Fruit fly (Drosophila melanogaster) whole organism, prepupa: ENCODE data around the gene HisRS.

Source experiments
- Blimp-1 ChIP-seq: fragments of 200-800 bp; sonication (Bioruptor generic); optimal IDR thresholded peaks from 3 replicates; lab custom pipeline; 2017; ENCODE audit warnings: missing biosample characterization, missing genetic modification characterization, mild to moderate bottlenecking, moderate library complexity, missing genetic modification reagents
- CG10631 ChIP-seq: fragments of 200-800 bp; sonication (Bioruptor generic); optimal IDR thresholded peaks from 2 replicates; lab custom pipeline; 2016; ENCODE audit warnings: missing biosample characterization, missing genetic modification characterization
- CG11294 ChIP-seq: fragments of 200-800 bp; sonication (Bioruptor generic); IDR thresholded peaks from 2 replicates; pipeline ENCODE4 v1.3.6; 2022; ENCODE audit warnings: missing biosample characterization, missing genetic modification characterization
- CG11762 ChIP-seq: fragments of 200-800 bp; sonication (Bioruptor generic); optimal IDR thresholded peaks from 3 replicates; lab custom pipeline; 2016; ENCODE audit warnings: missing biosample characterization, missing genetic modification characterization; ENCODE audit not compliant: insufficient read depth
- CG15336 ChIP-seq: fragments of 200-800 bp; sonication (Bioruptor generic); IDR thresholded peaks from 2 replicates; pipeline ENCODE4 v1.3.6; 2022; ENCODE audit warnings: missing biosample characterization, missing genetic modification characterization
- CG1621 ChIP-seq: fragments of 200-800 bp; sonication (Bioruptor generic); optimal IDR thresholded peaks from 3 replicates; lab custom pipeline; 2018; ENCODE audit warnings: missing biosample characterization, mild to moderate bottlenecking, missing genetic modification characterization
- CG16779 ChIP-seq: fragments of 200-800 bp; sonication (Bioruptor generic); optimal IDR thresholded peaks from 3 replicates; lab custom pipeline; 2017; ENCODE audit warnings: missing biosample characterization, mild to moderate bottlenecking, missing genetic modification characterization
- CG31627 ChIP-seq: fragments of 200-800 bp; sonication (Bioruptor generic); optimal IDR thresholded peaks from 3 replicates; lab custom pipeline; 2016; ENCODE audit warnings: missing biosample characterization, missing genetic modification characterization
- CG32006 ChIP-seq: fragments of 200-800 bp; sonication (Bioruptor generic); optimal IDR thresholded peaks from 3 replicates; lab custom pipeline; 2017; ENCODE audit warnings: missing biosample characterization, mild to moderate bottlenecking, missing genetic modification characterization
- CG34406 ChIP-seq: fragments of 200-800 bp; sonication (Bioruptor generic); optimal IDR thresholded peaks from 3 replicates; lab custom pipeline; 2016; ENCODE audit warnings: missing biosample characterization, missing genetic modification characterization
- CG3919 ChIP-seq: fragments of 200-800 bp; sonication (Bioruptor generic); optimal IDR thresholded peaks from 3 replicates; lab custom pipeline; 2016; ENCODE audit warnings: missing biosample characterization, missing genetic modification characterization
- CG4318 ChIP-seq: fragments of 200-800 bp; sonication (Bioruptor generic); optimal IDR thresholded peaks from 3 replicates; lab custom pipeline; 2017; ENCODE audit warnings: missing biosample characterization, mild to moderate bottlenecking, missing genetic modification characterization
- CG6163 ChIP-seq: fragments of 200-800 bp; sonication (Bioruptor generic); IDR thresholded peaks from 3 replicates; pipeline ENCODE4 v1.3.6; 2022; ENCODE audit warnings: missing biosample characterization, missing genetic modification characterization
- CG6276 ChIP-seq: fragments of 200-800 bp; sonication (Bioruptor generic); optimal IDR thresholded peaks from 2 replicates; lab custom pipeline; 2017; ENCODE audit warnings: missing biosample characterization, mild to moderate bottlenecking, missing genetic modification characterization
- CG6792 ChIP-seq: fragments of 200-800 bp; sonication (Bioruptor generic); optimal IDR thresholded peaks from 3 replicates; lab custom pipeline; 2016; ENCODE audit warnings: missing biosample characterization, missing genetic modification characterization
- CG6808 ChIP-seq: fragments of 200-800 bp; sonication (Bioruptor generic); optimal IDR thresholded peaks from 3 replicates; lab custom pipeline; 2017; ENCODE audit warnings: missing biosample characterization, missing genetic modification characterization, mild to moderate bottlenecking, moderate library complexity, missing genetic modification reagents
- CG6854 ChIP-seq: fragments of 200-800 bp; sonication (Bioruptor generic); optimal IDR thresholded peaks from 2 replicates; lab custom pipeline; 2017; ENCODE audit warnings: missing biosample characterization, mild to moderate bottlenecking, missing genetic modification characterization
- CG7368 ChIP-seq: fragments of 200-800 bp; sonication (Bioruptor generic); optimal IDR thresholded peaks from 3 replicates; lab custom pipeline; 2016; ENCODE audit warnings: missing biosample characterization, missing genetic modification characterization
- CG8119 ChIP-seq: fragments of 200-800 bp; sonication (Bioruptor generic); IDR thresholded peaks from 3 replicates; pipeline ENCODE4 v1.3.6; 2022; ENCODE audit warnings: missing biosample characterization, missing genetic modification characterization
- CG8319 ChIP-seq: fragments of 200-800 bp; sonication (Bioruptor generic); optimal IDR thresholded peaks from 3 replicates; lab custom pipeline; 2016; ENCODE audit warnings: missing biosample characterization, missing genetic modification characterization
- CG8632 ChIP-seq: fragments of 200-800 bp; sonication (Bioruptor generic); optimal IDR thresholded peaks from 3 replicates; lab custom pipeline; 2016; ENCODE audit warnings: missing biosample characterization, missing genetic modification characterization
- CG9139 ChIP-seq: fragments of 200-800 bp; sonication (Bioruptor generic); optimal IDR thresholded peaks from 3 replicates; lab custom pipeline; 2017; ENCODE audit warnings: missing biosample characterization, mild to moderate bottlenecking, missing genetic modification characterization
- Eip75B ChIP-seq: fragments of 200-800 bp; sonication (Bioruptor generic); optimal IDR thresholded peaks from 3 replicates; lab custom pipeline; 2016; ENCODE audit warnings: missing biosample characterization, missing genetic modification characterization
- Eip78C ChIP-seq: fragments of 200-800 bp; sonication (Bioruptor generic); peaks from one replicate; lab custom pipeline; 2016; ENCODE audit warnings: missing biosample characterization, missing genetic modification characterization
- Eip93F ChIP-seq: fragments of 200-800 bp; sonication (Bioruptor generic); optimal IDR thresholded peaks from 2 replicates; lab custom pipeline; 2016; ENCODE audit warnings: missing biosample characterization, mild to moderate bottlenecking, missing genetic modification characterization
- Ets21C ChIP-seq: fragments of 200-800 bp; sonication (Bioruptor generic); optimal IDR thresholded peaks from 3 replicates; lab custom pipeline; 2016; ENCODE audit warnings: missing biosample characterization, missing genetic modification characterization
- Gug ChIP-seq: fragments of 200-800 bp; sonication (Bioruptor generic); IDR thresholded peaks from 2 replicates; pipeline ENCODE4 v1.3.6; 2022; ENCODE audit warnings: missing biosample characterization, missing genetic modification characterization
- Hr38 ChIP-seq: sonication (Bioruptor generic); optimal IDR thresholded peaks from 2 replicates; lab custom pipeline; 2016; ENCODE audit warnings: missing biosample characterization, missing genetic modification characterization
- Hr4 ChIP-seq: fragments of 200-800 bp; sonication (Bioruptor generic); optimal IDR thresholded peaks from 3 replicates; lab custom pipeline; 2016; ENCODE audit warnings: missing biosample characterization, missing genetic modification characterization
- Lpt ChIP-seq: fragments of 200-800 bp; sonication (Bioruptor generic); optimal IDR thresholded peaks from 3 replicates; lab custom pipeline; 2016; ENCODE audit warnings: missing biosample characterization, missing genetic modification characterization
- Met ChIP-seq: fragments of 200-800 bp; sonication (Bioruptor generic); optimal IDR thresholded peaks from 3 replicates; lab custom pipeline; 2016; ENCODE audit warnings: missing biosample characterization, missing genetic modification characterization
- OdsH ChIP-seq: fragments of 200-800 bp; sonication (Bioruptor generic); optimal IDR thresholded peaks from 3 replicates; lab custom pipeline; 2016; ENCODE audit warnings: missing biosample characterization, missing genetic modification characterization
- Smox ChIP-seq: fragments of 200-800 bp; sonication (Bioruptor generic); optimal IDR thresholded peaks from 3 replicates; lab custom pipeline; 2016; ENCODE audit warnings: missing biosample characterization, missing genetic modification characterization
- Sox102F ChIP-seq: fragments of 200-800 bp; sonication (Bioruptor generic); optimal IDR thresholded peaks from 2 replicates; lab custom pipeline; 2016; ENCODE audit warnings: missing biosample characterization, mild to moderate bottlenecking, missing genetic modification characterization
- Sox14 ChIP-seq: fragments of 200-800 bp; sonication (Bioruptor generic); optimal IDR thresholded peaks from 3 replicates; lab custom pipeline; 2016; ENCODE audit warnings: missing biosample characterization, missing genetic modification characterization
- Sox15 ChIP-seq: fragments of 200-800 bp; sonication (Bioruptor generic); optimal IDR thresholded peaks from 3 replicates; lab custom pipeline; 2016; ENCODE audit warnings: missing biosample characterization, missing genetic modification characterization
- achi ChIP-seq: fragments of 200-800 bp; sonication (Bioruptor generic); optimal IDR thresholded peaks from 3 replicates; lab custom pipeline; 2016; ENCODE audit warnings: missing biosample characterization, missing genetic modification characterization
- acj6 ChIP-seq: fragments of 200-800 bp; sonication (Bioruptor generic); optimal IDR thresholded peaks from 3 replicates; lab custom pipeline; 2016; ENCODE audit warnings: missing biosample characterization, missing genetic modification characterization
- cyc ChIP-seq: fragments of 200-800 bp; sonication (Bioruptor generic); optimal IDR thresholded peaks from 3 replicates; lab custom pipeline; 2016; ENCODE audit warnings: missing biosample characterization, missing genetic modification characterization
- dac ChIP-seq: fragments of 200-800 bp; sonication (Bioruptor generic); optimal IDR thresholded peaks from 2 replicates; lab custom pipeline; 2017; ENCODE audit warnings: missing biosample characterization, mild to moderate bottlenecking, missing genetic modification characterization
- dsx ChIP-seq: fragments of 200-800 bp; optimal IDR thresholded peaks from 3 replicates; lab custom pipeline; 2019; ENCODE audit warnings: missing biosample characterization, mild to moderate bottlenecking, missing genetic modification characterization, moderate library complexity; ENCODE audit not compliant: poor library complexity, severe bottlenecking
- eg ChIP-seq: fragments of 200-800 bp; sonication (Bioruptor generic); IDR thresholded peaks from 3 replicates; pipeline ENCODE4 v1.3.6; 2022; ENCODE audit warnings: missing biosample characterization, missing genetic modification characterization
- esn ChIP-seq: fragments of 200-800 bp; sonication (Bioruptor generic); optimal IDR thresholded peaks from 2 replicates; lab custom pipeline; 2016; ENCODE audit warnings: missing biosample characterization, mild to moderate bottlenecking, missing genetic modification characterization, moderate library complexity
- fd59A ChIP-seq: fragments of 200-800 bp; sonication (Bioruptor generic); optimal IDR thresholded peaks from 2 replicates; lab custom pipeline; 2017; ENCODE audit warnings: missing biosample characterization, mild to moderate bottlenecking, missing genetic modification characterization, missing genetic modification reagents
- fd85E ChIP-seq: fragments of 200-800 bp; sonication (Bioruptor generic); optimal IDR thresholded peaks from 3 replicates; lab custom pipeline; 2016; ENCODE audit warnings: missing biosample characterization, missing genetic modification characterization
- net ChIP-seq: fragments of 200-800 bp; sonication (Bioruptor generic); optimal IDR thresholded peaks from 3 replicates; lab custom pipeline; 2016; ENCODE audit warnings: missing biosample characterization, missing genetic modification characterization
- pdm3 ChIP-seq: fragments of 200-800 bp; sonication (Bioruptor generic); optimal IDR thresholded peaks from 3 replicates; lab custom pipeline; 2016; ENCODE audit warnings: missing biosample characterization, missing genetic modification characterization
- salr ChIP-seq, 2 experiments: fragments of 200-800 bp; sonication (Bioruptor generic); optimal IDR thresholded peaks; 3 replicates each; lab custom pipeline; 2016 to 2018; ENCODE audit warnings: missing biosample characterization in 2 of 2, missing genetic modification characterization in 2 of 2, mild to moderate bottlenecking in 1 of 2
- ss ChIP-seq, 2 experiments: fragments of 200-800 bp; sonication (Bioruptor generic); optimal IDR thresholded peaks; 2 replicates in 1 of 2; 3 replicates in 1 of 2; lab custom pipeline; 2017 to 2018; ENCODE audit warnings: mild to moderate bottlenecking in 2 of 2, missing biosample characterization in 2 of 2, missing genetic modification characterization in 2 of 2, moderate library complexity in 1 of 2
- topi ChIP-seq: fragments of 200-800 bp; sonication (Bioruptor generic); optimal IDR thresholded peaks from 3 replicates; lab custom pipeline; 2016; ENCODE audit warnings: missing biosample characterization, missing genetic modification characterization
- vri ChIP-seq: fragments of 200-800 bp; sonication (Bioruptor generic); optimal IDR thresholded peaks from 3 replicates; lab custom pipeline; 2016; ENCODE audit warnings: missing biosample characterization, mild to moderate bottlenecking, missing genetic modification characterization

HisRS gene

DNA sequence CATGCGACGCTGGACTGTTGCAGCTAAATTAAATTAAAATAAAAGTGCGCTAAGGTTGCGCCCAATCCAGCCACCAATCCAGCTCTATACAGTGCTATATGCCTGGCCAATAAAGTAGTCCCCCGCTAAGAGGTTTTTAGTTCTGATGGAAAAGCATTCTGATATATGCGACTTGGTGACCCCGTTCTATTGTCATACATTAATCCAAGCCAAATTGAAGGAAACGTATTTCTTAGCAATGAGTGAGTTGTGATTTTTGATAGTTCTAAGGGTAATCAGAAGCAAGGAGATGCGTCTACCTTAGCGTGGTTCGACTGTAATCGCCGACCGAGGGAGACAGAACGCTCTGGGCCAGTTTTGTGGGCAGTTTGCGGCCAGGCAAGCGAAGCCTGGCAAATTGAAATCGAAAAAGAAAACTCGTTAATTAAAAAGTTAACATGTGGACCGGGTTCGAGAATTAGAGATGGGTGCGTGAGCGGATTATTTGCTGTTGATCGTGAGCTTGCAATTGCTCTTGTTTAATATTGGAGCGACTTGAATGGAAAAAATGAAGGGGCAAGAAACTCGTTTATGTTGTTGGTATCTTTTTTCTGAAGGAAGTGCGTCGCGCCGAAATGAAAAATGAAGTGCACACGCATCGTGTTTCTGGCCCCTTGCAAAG, 23.1 kb downstream of the HisRS start:
- peak; percentile 59 for TF ChIP-seq CG7368 (GFP tag; lab: Kevin White, UChicago)
- TF ChIP-seq vri (GFP tag; lab: Kevin White, UChicago): peak; percentile 4
- TF ChIP-seq esn (GFP tag; lab: Kevin White, UChicago): peak; percentile 63
- TF ChIP-seq net: peak; percentile 62
- peak; percentile 71 for TF ChIP-seq pdm3 (GFP tag; lab: Kevin White, UChicago)
- TF ChIP-seq CG32006: peak; percentile 57
- no peak for TF ChIP-seq Lpt
- TF ChIP-seq CG16779 (tag; lab: Kevin White, UChicago): peak; percentile 1
- TF ChIP-seq CG6276 (GFP tag; lab: Kevin White, UChicago): peak; percentile 42
- peak; percentile 52 for TF ChIP-seq CG31627 (GFP tag; lab: Kevin White, UChicago)
- TF ChIP-seq CG6792 (GFP tag; lab: Kevin White, UChicago): peak; percentile 63
- TF ChIP-seq Eip93F (GFP tag; lab: Kevin White, UChicago): no peak
- peak in 1 of 2 experiments; percentile 24 for TF ChIP-seq salr (GFP tag; optimal IDR thresholded peaks at IDR 0.05; lab: Kevin White, UChicago)
- peak; percentile 72 for TF ChIP-seq Met (GFP tag; lab: Kevin White, UChicago)
- peak; percentile 88 for TF ChIP-seq Eip78C (GFP tag; lab: Kevin White, UChicago)
- peak; percentile 28 for TF ChIP-seq CG4318
- TF ChIP-seq CG9139 (GFP tag; lab: Kevin White, UChicago): no peak
- peak; percentile 52 for TF ChIP-seq Sox102F (GFP tag; lab: Kevin White, UChicago)
- 0 out of 3 replicates have a peak, but pooled peaks have one; percentile 24 for TF ChIP-seq CG8119 (GFP tag; lab: Robert Waterston, UW)
- TF ChIP-seq CG8632 (GFP tag; lab: Kevin White, UChicago): peak; percentile 68
- TF ChIP-seq Sox15: peak; percentile 70
- no peak for TF ChIP-seq CG11294 (GFP tag; lab: Robert Waterston, UW)
- TF ChIP-seq dac (GFP tag; lab: Kevin White, UChicago): no peak
- TF ChIP-seq CG6854 (GFP tag; lab: Kevin White, UChicago): peak; percentile 53
- peak; percentile 63 for TF ChIP-seq Smox (GFP tag; lab: Kevin White, UChicago)
- peak; percentile 52; the same call in 1 of the 3 replicates for TF ChIP-seq CG6163 (GFP tag; lab: Robert Waterston, UW)
- TF ChIP-seq fd59A (GFP tag; lab: Kevin White, UChicago): peak; percentile 61
- TF ChIP-seq CG6808 (GFP tag; lab: Kevin White, UChicago): peak; percentile 67
- TF ChIP-seq eg (GFP tag; lab: Robert Waterston, UW): 0 out of 3 replicates have a peak, but pooled peaks have one; percentile 28
- peak; percentile 71 for TF ChIP-seq cyc (GFP tag; lab: Kevin White, UChicago)
- TF ChIP-seq fd85E (GFP tag; lab: Kevin White, UChicago): peak; percentile 14
- TF ChIP-seq CG10631: peak; percentile 62
- no peak for TF ChIP-seq CG15336 (GFP tag; lab: Robert Waterston, UW)
- TF ChIP-seq OdsH: peak; percentile 75
- TF ChIP-seq CG11762 (GFP tag; lab: Kevin White, UChicago): no peak
- peak; percentile 59 for TF ChIP-seq CG34406 (GFP tag; lab: Kevin White, UChicago)
- no peak for TF ChIP-seq Hr38
- TF ChIP-seq Ets21C (GFP tag; lab: Kevin White, UChicago): peak; percentile 53
- TF ChIP-seq acj6 (GFP tag; lab: Kevin White, UChicago): peak; percentile 55
- TF ChIP-seq CG3919 (GFP tag; lab: Kevin White, UChicago): peak; percentile 75
- TF ChIP-seq Gug (GFP tag; lab: Robert Waterston, UW): no peak
- peak; percentile 74 for TF ChIP-seq Sox14 (GFP tag; lab: Kevin White, UChicago)
- TF ChIP-seq dsx (GFP tag; lab: Kevin White, UChicago): peak; percentile 54
- peak; percentile 18 for TF ChIP-seq Hr4 (GFP tag; lab: Kevin White, UChicago)
- TF ChIP-seq topi (GFP tag; lab: Kevin White, UChicago): peak; percentile 64
- TF ChIP-seq ss (GFP tag; optimal IDR thresholded peaks at IDR 0.05; lab: Kevin White, UChicago): peak; percentile 54 to 68
- peak; percentile 26 for TF ChIP-seq Blimp-1 (GFP tag; lab: Kevin White, UChicago)
- TF ChIP-seq CG1621 (tag; lab: Kevin White, UChicago): peak; percentile 53
- TF ChIP-seq achi (GFP tag; lab: Kevin White, UChicago): peak; percentile 40
- peak; percentile 63 for TF ChIP-seq Eip75B (GFP tag; lab: Kevin White, UChicago)
- peak; percentile 69 for TF ChIP-seq CG8319 (GFP tag; lab: Kevin White, UChicago)
